Fruit fly (Drosophila melanogaster) whole organism, adult: ENCODE data around the gene CG15877.

Source experiments
- CG11617 ChIP-seq: fragments of 200-800 bp; sonication (Bioruptor generic); optimal IDR thresholded peaks from 2 replicates; lab custom pipeline; 2017; ENCODE audit warnings: mild to moderate bottlenecking, missing biosample characterization, missing genetic modification reagents, missing genetic modification characterization
- CG12768 ChIP-seq: fragments of 200-800 bp; sonication (Bioruptor generic); optimal IDR thresholded peaks from 2 replicates; lab custom pipeline; 2017; ENCODE audit warnings: missing biosample characterization, missing genetic modification characterization, mild to moderate bottlenecking, moderate library complexity, missing genetic modification reagents
- CG14711 ChIP-seq: fragments of 200-800 bp; sonication (Bioruptor generic); optimal IDR thresholded peaks from 2 replicates; lab custom pipeline; 2018; ENCODE audit warnings: missing biosample characterization, mild to moderate bottlenecking, missing genetic modification characterization, moderate library complexity
- CG1620 ChIP-seq: fragments of 200-800 bp; sonication (Bioruptor generic); optimal IDR thresholded peaks from 2 replicates; lab custom pipeline; 2016; ENCODE audit warnings: missing biosample characterization, missing genetic modification characterization
- CG33017 ChIP-seq: fragments of 200-800 bp; sonication (Bioruptor generic); optimal IDR thresholded peaks from 2 replicates; lab custom pipeline; 2018; ENCODE audit warnings: missing biosample characterization, mild to moderate bottlenecking, missing genetic modification characterization, moderate library complexity
- CG5204 ChIP-seq: fragments of 200-800 bp; sonication (Bioruptor generic); optimal IDR thresholded peaks from 2 replicates; lab custom pipeline; 2016; ENCODE audit warnings: missing biosample characterization, missing genetic modification characterization
- CG7045 ChIP-seq: fragments of 200-800 bp; sonication (Bioruptor generic); optimal IDR thresholded peaks from 2 replicates; lab custom pipeline; 2017; ENCODE audit warnings: missing biosample characterization, mild to moderate bottlenecking, missing genetic modification characterization
- CG7101 ChIP-seq: fragments of 200-800 bp; sonication (Bioruptor generic); optimal IDR thresholded peaks from 2 replicates; lab custom pipeline; 2018; ENCODE audit warnings: missing biosample characterization, mild to moderate bottlenecking, missing genetic modification characterization, moderate library complexity
- Clk ChIP-seq: fragments of 200-800 bp; sonication (Bioruptor generic); optimal IDR thresholded peaks from 2 replicates; lab custom pipeline; 2017; ENCODE audit warnings: missing biosample characterization, missing genetic modification characterization
- Crg-1 ChIP-seq: fragments of 200-800 bp; sonication (Bioruptor generic); optimal IDR thresholded peaks from 2 replicates; lab custom pipeline; 2016; ENCODE audit warnings: missing biosample characterization, missing genetic modification characterization
- Hr96 ChIP-seq: fragments of 200-800 bp; sonication (Bioruptor generic); optimal IDR thresholded peaks from 2 replicates; lab custom pipeline; 2016; ENCODE audit warnings: missing biosample characterization, missing genetic modification characterization
- Mnt ChIP-seq: fragments of 200-800 bp; sonication (Bioruptor generic); optimal IDR thresholded peaks from 2 replicates; lab custom pipeline; 2016; ENCODE audit warnings: missing biosample characterization, mild to moderate bottlenecking, missing genetic modification characterization
- bab1 ChIP-seq: fragments of 200-800 bp; sonication (Bioruptor generic); optimal IDR thresholded peaks from 3 replicates; lab custom pipeline; 2019; ENCODE audit warnings: missing biosample characterization, mild to moderate bottlenecking, missing genetic modification characterization, moderate library complexity
- cic ChIP-seq: fragments of 200-800 bp; sonication (Bioruptor generic); optimal IDR thresholded peaks from 2 replicates; lab custom pipeline; 2017; ENCODE audit warnings: missing biosample characterization, mild to moderate bottlenecking, missing genetic modification characterization, moderate library complexity
- cnc ChIP-seq, 2 experiments: fragments of >200 bp; optimal IDR thresholded peaks; 2 replicates each; lab custom pipeline; 2017
- kay ChIP-seq: fragments of 200-800 bp; sonication (Bioruptor generic); peaks from one replicate; lab custom pipeline; 2016; ENCODE audit warnings: missing biosample characterization, missing genetic modification characterization, borderline replicate concordance
- ovo ChIP-seq: fragments of 200-800 bp; sonication (Bioruptor generic); optimal IDR thresholded peaks from 2 replicates; lab custom pipeline; 2016; ENCODE audit warnings: missing biosample characterization, missing genetic modification characterization
- pad ChIP-seq: fragments of 200-800 bp; sonication (Bioruptor generic); optimal IDR thresholded peaks from 3 replicates; lab custom pipeline; 2017; ENCODE audit warnings: missing biosample characterization, missing genetic modification characterization, mild to moderate bottlenecking, moderate library complexity, missing genetic modification reagents
- tj ChIP-seq: fragments of 200-800 bp; sonication (Bioruptor generic); optimal IDR thresholded peaks from 3 replicates; lab custom pipeline; 2017; ENCODE audit warnings: missing biosample characterization, mild to moderate bottlenecking, missing genetic modification characterization, moderate library complexity
- toe ChIP-seq: fragments of 200-800 bp; sonication (Bioruptor generic); optimal IDR thresholded peaks from 2 replicates; lab custom pipeline; 2016; ENCODE audit warnings: missing biosample characterization, missing genetic modification characterization

Gene CG15877

DNA sequence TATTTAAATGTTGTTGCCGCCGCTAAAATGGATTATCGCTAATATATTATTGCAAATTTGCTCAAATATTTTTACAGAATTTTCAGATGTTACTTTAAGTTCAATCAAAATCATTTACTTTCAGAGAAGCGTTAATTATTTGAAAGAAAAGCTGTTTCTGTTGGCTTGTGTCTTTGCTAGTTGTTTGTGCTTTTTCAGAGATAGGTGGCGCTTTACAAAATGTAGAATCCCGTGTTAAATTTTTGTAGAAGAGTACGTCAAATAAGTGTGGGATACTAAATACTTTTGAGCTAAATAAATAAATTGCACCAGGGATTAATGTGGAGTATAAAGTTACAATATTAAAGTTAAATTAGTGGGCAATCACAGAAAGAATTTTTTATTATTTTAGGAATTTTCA, 31.9 kb upstream of the CG15877 start:
- no peak for TF ChIP-seq ovo (GFP tag; lab: Kevin White, UChicago)
- no peak for TF ChIP-seq Crg-1 (GFP tag; lab: Kevin White, UChicago)
- no peak for TF ChIP-seq CG33017 (tag; lab: Kevin White, UChicago)
- peak; percentile 10 for TF ChIP-seq bab1 (GFP tag; lab: Kevin White, UChicago)
- TF ChIP-seq Mnt: no peak

DNA sequence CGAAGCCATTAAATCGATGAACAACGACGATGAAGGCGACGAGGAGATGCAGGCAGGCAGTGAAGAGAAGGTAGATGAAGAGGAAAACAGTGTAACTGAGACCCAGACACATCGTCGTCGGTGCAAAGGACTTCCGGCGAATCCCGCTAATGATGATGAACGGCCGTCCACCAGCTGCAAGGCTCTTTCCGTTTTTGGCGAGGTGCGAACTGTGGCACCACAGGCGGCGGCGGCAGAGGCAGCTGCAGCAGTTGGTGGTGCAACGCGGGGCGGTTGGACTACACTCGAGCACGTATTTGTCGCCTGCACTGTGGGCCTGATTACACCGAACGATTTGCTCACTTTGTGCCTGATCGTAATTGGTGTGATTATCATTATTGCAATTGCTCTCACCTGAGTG, 30.6 kb upstream of the CG15877 start:
- TF ChIP-seq Mnt (no peak), CG12768 (no peak), tj (GFP tag; lab: Kevin White, UChicago) (no peak), CG7101 (tag; lab: Kevin White, UChicago) (no peak), cnc (optimal IDR thresholded peaks at IDR 0.05; lab: Kevin White, UChicago) (no peak), cic (GFP tag; lab: Kevin White, UChicago) (no peak), Hr96 (GFP tag; lab: Kevin White, UChicago) (no peak), CG11617 (GFP tag; lab: Kevin White, UChicago) (no peak), ovo (GFP tag; lab: Kevin White, UChicago) (no peak), Crg-1 (GFP tag; lab: Kevin White, UChicago) (no peak), pad (GFP tag; lab: Kevin White, UChicago) (no peak), CG7045 (GFP tag; lab: Kevin White, UChicago) (no peak)

DNA sequence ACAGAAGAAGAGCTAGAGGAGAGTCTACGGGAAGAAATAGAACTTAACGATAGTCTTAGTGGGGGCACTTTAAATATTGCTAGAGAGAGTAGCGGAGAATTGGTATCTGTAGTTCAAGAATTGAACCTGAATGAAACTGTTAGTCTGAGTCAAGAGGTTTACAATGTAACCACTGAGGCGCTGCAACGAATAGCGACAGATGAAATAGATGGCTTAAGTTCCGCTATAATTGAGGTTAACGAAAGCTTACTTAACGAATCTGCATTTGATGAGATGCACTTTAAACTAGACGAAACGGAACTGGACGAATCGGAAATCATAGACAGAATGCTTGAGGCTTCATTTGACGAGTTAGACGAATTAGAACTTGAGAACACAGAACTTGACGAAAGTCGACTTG, 29.9 kb upstream of the CG15877 start:
- TF ChIP-seq CG11617 (GFP tag; lab: Kevin White, UChicago): no peak
- no peak for TF ChIP-seq CG14711 (tag; lab: Kevin White, UChicago)
- no peak for TF ChIP-seq Mnt

DNA sequence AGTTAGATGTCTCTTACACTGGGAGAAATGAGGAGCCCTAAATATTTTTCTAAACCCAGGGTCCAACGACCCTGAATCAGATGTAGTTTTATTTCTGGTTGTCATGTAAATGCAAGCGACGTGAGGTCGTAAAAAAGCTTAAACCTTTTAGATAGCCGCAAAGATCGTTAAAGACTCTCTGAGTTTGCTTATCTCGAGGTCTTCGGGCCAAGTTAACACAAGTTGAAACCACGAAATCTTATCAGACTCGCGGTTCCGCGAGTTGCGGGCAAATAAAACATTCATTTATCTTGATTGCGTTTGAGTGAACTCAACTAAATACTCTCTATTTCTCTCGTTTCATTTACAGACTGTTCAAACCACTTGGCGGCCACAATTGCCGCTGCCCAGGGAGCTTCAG, 24.9 kb upstream of the CG15877 start:
- no peak for TF ChIP-seq CG7101 (tag; lab: Kevin White, UChicago)
- TF ChIP-seq Crg-1 (GFP tag; lab: Kevin White, UChicago): no peak
- no peak for TF ChIP-seq tj (GFP tag; lab: Kevin White, UChicago)
- no peak for TF ChIP-seq CG14711 (tag; lab: Kevin White, UChicago)
- TF ChIP-seq ovo (GFP tag; lab: Kevin White, UChicago): no peak
- TF ChIP-seq CG5204 (GFP tag; lab: Kevin White, UChicago): no peak
- no peak for TF ChIP-seq toe (GFP tag; lab: Kevin White, UChicago)
- TF ChIP-seq CG33017 (tag; lab: Kevin White, UChicago): peak; percentile 11
- no peak for TF ChIP-seq bab1 (GFP tag; lab: Kevin White, UChicago)
- TF ChIP-seq kay: no peak
- TF ChIP-seq cnc (optimal IDR thresholded peaks at IDR 0.05; lab: Kevin White, UChicago): no peak
- peak; percentile 31 for TF ChIP-seq cic (GFP tag; lab: Kevin White, UChicago)

DNA sequence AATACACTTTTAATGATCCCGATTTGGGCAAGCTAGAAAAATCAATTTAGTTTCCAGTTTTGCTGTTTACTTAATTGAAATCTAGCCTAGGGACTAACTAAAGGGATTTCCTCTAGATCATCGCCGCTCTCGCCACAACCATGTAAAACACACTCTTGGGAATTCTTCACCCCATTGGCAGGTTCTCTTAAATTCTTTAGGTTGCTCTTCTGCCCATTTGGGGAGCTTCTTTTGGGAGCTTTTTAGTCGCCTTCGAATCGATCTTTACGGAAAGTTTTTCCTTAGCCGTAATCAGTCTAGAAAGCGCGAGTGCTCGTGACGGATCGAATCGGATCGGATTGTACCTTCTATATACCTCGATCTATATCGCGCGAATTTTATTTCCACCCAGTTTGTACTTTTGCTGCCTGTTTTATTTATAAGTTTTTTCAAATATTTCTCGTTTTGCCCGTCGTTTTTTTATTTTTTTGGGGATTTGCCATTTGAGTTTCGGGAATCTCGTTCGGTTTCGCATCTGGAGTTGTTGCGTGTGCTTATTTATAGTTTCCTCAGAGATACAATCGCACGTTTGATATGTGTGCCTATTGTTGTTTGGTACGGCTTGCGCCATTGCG, 23.0 kb upstream of the CG15877 start:
- TF ChIP-seq Mnt: peak; percentile 17
- TF ChIP-seq CG7101 (tag; lab: Kevin White, UChicago): no peak
- TF ChIP-seq CG12768: no peak
- no peak for TF ChIP-seq CG14711 (tag; lab: Kevin White, UChicago)
- no peak for TF ChIP-seq Crg-1 (GFP tag; lab: Kevin White, UChicago)
- no peak for TF ChIP-seq Hr96 (GFP tag; lab: Kevin White, UChicago)
- TF ChIP-seq cnc (optimal IDR thresholded peaks at IDR 0.05; lab: Kevin White, UChicago): no peak
- no peak for TF ChIP-seq pad (GFP tag; lab: Kevin White, UChicago)
- no peak for TF ChIP-seq CG1620
- TF ChIP-seq CG7045 (GFP tag; lab: Kevin White, UChicago): no peak
- TF ChIP-seq ovo (GFP tag; lab: Kevin White, UChicago): no peak
- peak; percentile 10 for TF ChIP-seq CG33017 (tag; lab: Kevin White, UChicago)
- TF ChIP-seq bab1 (GFP tag; lab: Kevin White, UChicago): no peak
- no peak for TF ChIP-seq tj (GFP tag; lab: Kevin White, UChicago)
- TF ChIP-seq cic (GFP tag; lab: Kevin White, UChicago): no peak
- peak; percentile 9 for TF ChIP-seq kay
- no peak for TF ChIP-seq toe (GFP tag; lab: Kevin White, UChicago)
- TF ChIP-seq Clk (GFP tag; lab: Kevin White, UChicago): no peak

DNA sequence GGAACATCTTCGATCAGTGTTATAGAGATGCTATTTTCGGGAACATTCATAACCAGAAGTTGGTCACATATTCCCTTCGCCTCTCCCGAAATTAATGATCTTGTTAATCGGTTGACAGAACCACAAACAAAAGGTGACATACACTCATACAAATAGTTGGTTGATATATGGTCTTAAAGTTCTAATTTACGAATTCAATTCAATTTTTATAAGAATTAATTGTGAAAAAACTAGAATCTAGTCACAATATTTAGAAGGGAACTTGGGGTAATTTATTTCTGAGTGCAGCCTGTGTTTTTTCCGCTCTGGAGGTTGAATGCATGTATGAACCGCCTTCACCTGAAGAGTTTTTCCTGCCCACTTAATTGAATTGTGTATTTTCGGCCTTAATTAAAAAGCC, 22.4 kb upstream of the CG15877 start:
- no peak for TF ChIP-seq cnc (optimal IDR thresholded peaks at IDR 0.05; lab: Kevin White, UChicago)
- TF ChIP-seq ovo (GFP tag; lab: Kevin White, UChicago): no peak
- TF ChIP-seq CG14711 (tag; lab: Kevin White, UChicago): no peak
- TF ChIP-seq CG5204 (GFP tag; lab: Kevin White, UChicago): no peak
- no peak for TF ChIP-seq CG11617 (GFP tag; lab: Kevin White, UChicago)

DNA sequence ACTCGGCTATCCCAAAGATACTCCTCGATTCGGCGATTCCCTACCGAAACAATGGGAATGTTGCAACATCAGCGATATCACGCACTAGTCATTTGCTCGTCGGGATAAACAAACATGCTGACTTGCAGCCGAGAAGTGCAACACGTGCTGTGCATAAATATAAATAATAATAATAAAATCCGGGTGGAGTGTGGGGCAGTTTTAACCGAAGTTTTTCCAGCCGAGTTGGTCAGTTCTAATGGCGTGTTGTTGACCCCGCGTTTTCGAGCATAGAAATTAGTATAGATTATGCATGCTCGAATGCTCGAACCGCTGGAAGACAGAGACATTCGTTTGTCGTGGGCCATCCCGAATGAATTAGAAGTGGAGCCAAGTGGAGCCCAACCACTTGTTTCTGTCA, 21.3 kb upstream of the CG15877 start:
- TF ChIP-seq pad (GFP tag; lab: Kevin White, UChicago): no peak
- peak; percentile 57 for TF ChIP-seq tj (GFP tag; lab: Kevin White, UChicago)
